Worm (Caenorhabditis elegans) whole organism, L4 larva: ENCODE data around the gene C53A5.16.

Experiments used
- F26F4.8 ChIP-seq: fragments of 200-800 bp; sonication (Bioruptor generic); conservative IDR thresholded peaks from 2 replicates; pipeline ENCODE4 v1.3.6; 2022; ENCODE audit warnings: missing genetic modification characterization, missing compliant biosample characterization
- R02D3.7 ChIP-seq: fragments of 150-350 bp; sonication (generic microtip); optimal IDR thresholded peaks from 3 replicates; lab custom pipeline; 2014; ENCODE audit warnings: missing biosample characterization, missing genetic modification characterization
- T26A8.4 ChIP-seq: fragments of 200-800 bp; sonication (Bioruptor generic); IDR thresholded peaks from 2 replicates; pipeline ENCODE4 v1.3.6; 2022; ENCODE audit warnings: missing genetic modification characterization, missing compliant biosample characterization
- Y75B8A.6 ChIP-seq: fragments of 200-800 bp; sonication (Bioruptor generic); IDR thresholded peaks from 2 replicates; pipeline ENCODE4 v1.3.6; 2022; ENCODE audit warnings: missing genetic modification reagents, missing genetic modification characterization, missing compliant biosample characterization
- aha-1 ChIP-seq: fragments of 150-350 bp; peaks from one replicate; lab custom pipeline; 2014; ENCODE audit warnings: missing biosample characterization, missing genetic modification characterization
- ceh-20 ChIP-seq: fragments of 200-800 bp; sonication (Bioruptor generic); IDR thresholded peaks from 2 replicates; pipeline ENCODE4 v1.3.6; 2022; ENCODE audit warnings: missing genetic modification reagents, missing genetic modification characterization, missing compliant biosample characterization
- ceh-32 ChIP-seq: sonication (generic microtip); optimal IDR thresholded peaks from 2 replicates; lab custom pipeline; 2016; ENCODE audit warnings: mild to moderate bottlenecking, missing genetic modification characterization, missing compliant biosample characterization; ENCODE audit not compliant: poor library complexity
- ceh-44 ChIP-seq: fragments of 200-800 bp; sonication (Bioruptor generic); IDR thresholded peaks from 2 replicates; pipeline ENCODE4 v1.3.6; 2022; ENCODE audit warnings: missing genetic modification reagents, missing genetic modification characterization, missing compliant biosample characterization
- ceh-62 ChIP-seq: sonication (generic microtip); optimal IDR thresholded peaks from 2 replicates; lab custom pipeline; 2017; ENCODE audit warnings: missing biosample characterization, missing genetic modification characterization
- ces-1 ChIP-seq: fragments of 150-350 bp; sonication (generic microtip); optimal IDR thresholded peaks from 4 replicates; lab custom pipeline; 2014; ENCODE audit warnings: missing biosample characterization, missing genetic modification reagents, missing genetic modification characterization
- ctbp-1 ChIP-seq: fragments of 200-800 bp; sonication (Bioruptor generic); IDR thresholded peaks from 2 replicates; pipeline ENCODE4 v1.3.6; 2022; ENCODE audit warnings: missing genetic modification reagents, missing genetic modification characterization, missing compliant biosample characterization
- daf-12 ChIP-seq: fragments of 150-350 bp; optimal IDR thresholded peaks from 2 replicates; lab custom pipeline; 2014; ENCODE audit warnings: missing biosample characterization, missing genetic modification reagents, missing genetic modification characterization
- daf-16 ChIP-seq, 3 experiments: sonication (generic microtip); optimal IDR thresholded peaks; 2 replicates each; lab custom pipeline; 2016 to 2017; ENCODE audit warnings: missing genetic modification characterization in 3 of 3, missing genetic modification reagents in 3 of 3, mild to moderate bottlenecking in 2 of 3, missing compliant biosample characterization in 2 of 3, missing biosample characterization in 1 of 3, moderate library complexity in 1 of 3
- daf-19 ChIP-seq: fragments of 200-800 bp; sonication (Bioruptor generic); conservative IDR thresholded peaks from 2 replicates; pipeline ENCODE4 v1.3.6; 2022; ENCODE audit warnings: missing genetic modification characterization, missing compliant biosample characterization
- dmd-8 ChIP-seq: fragments of 200-800 bp; sonication (Bioruptor generic); IDR thresholded peaks from 2 replicates; pipeline ENCODE4 v1.3.6; 2022; ENCODE audit warnings: missing genetic modification characterization, missing compliant biosample characterization
- dmd-9 ChIP-seq: fragments of 200-800 bp; sonication (Bioruptor generic); IDR thresholded peaks from 2 replicates; pipeline ENCODE4 v1.3.6; 2022; ENCODE audit warnings: missing genetic modification reagents, missing genetic modification characterization, missing compliant biosample characterization
- egl-27 ChIP-seq: sonication (generic microtip); optimal IDR thresholded peaks from 3 replicates; lab custom pipeline; 2017; ENCODE audit warnings: missing biosample characterization, missing genetic modification reagents, missing genetic modification characterization
- egl-43 ChIP-seq: fragments of 200-800 bp; sonication (Bioruptor generic); IDR thresholded peaks from 2 replicates; pipeline ENCODE4 v1.3.6; 2022; ENCODE audit warnings: missing genetic modification reagents, missing genetic modification characterization, missing compliant biosample characterization
- fkh-10 ChIP-seq: fragments of 150-350 bp; optimal IDR thresholded peaks from 2 replicates; lab custom pipeline; 2014; ENCODE audit warnings: missing biosample characterization, missing genetic modification reagents, missing genetic modification characterization
- fos-1 ChIP-seq: fragments of 150-350 bp; optimal IDR thresholded peaks from 2 replicates; lab custom pipeline; 2014; ENCODE audit warnings: missing biosample characterization, missing genetic modification characterization
- gei-8 ChIP-seq: fragments of 200-800 bp; sonication (Bioruptor generic); optimal IDR thresholded peaks from 2 replicates; lab custom pipeline; 2018; ENCODE audit warnings: mild to moderate bottlenecking, missing genetic modification characterization, missing compliant biosample characterization
- hif-1 ChIP-seq, 2 experiments: sonication (generic microtip); optimal IDR thresholded peaks; 2 replicates each; lab custom pipeline; 2016 to 2017; ENCODE audit warnings: missing compliant biosample characterization in 2 of 2, missing genetic modification characterization in 2 of 2, missing genetic modification reagents in 2 of 2, missing genotype in 2 of 2, mild to moderate bottlenecking in 1 of 2
- hmg-1.1 ChIP-seq: fragments of 200-800 bp; sonication (Bioruptor generic); IDR thresholded peaks from 2 replicates; pipeline ENCODE4 v1.3.6; 2022; ENCODE audit warnings: missing genetic modification reagents, missing genetic modification characterization, missing compliant biosample characterization
- lim-7 ChIP-seq: fragments of 200-800 bp; sonication (Bioruptor generic); IDR thresholded peaks from 2 replicates; pipeline ENCODE4 v1.3.6; 2022; ENCODE audit warnings: missing genetic modification characterization, missing compliant biosample characterization
- lin-1 ChIP-seq: fragments of 200-800 bp; sonication (Bioruptor generic); IDR thresholded peaks from 2 replicates; pipeline ENCODE4 v1.3.6; 2022; ENCODE audit warnings: missing genetic modification reagents, missing genetic modification characterization, missing compliant biosample characterization
- lin-13 ChIP-seq: fragments of 150-350 bp; optimal IDR thresholded peaks from 2 replicates; lab custom pipeline; 2014; ENCODE audit warnings: missing biosample characterization, missing genetic modification reagents, missing genetic modification characterization
- lin-29 ChIP-seq: fragments of 200-800 bp; sonication (Bioruptor generic); IDR thresholded peaks from 2 replicates; pipeline ENCODE4 v1.3.6; 2022; ENCODE audit warnings: missing genetic modification reagents, missing genetic modification characterization, missing compliant biosample characterization
- lir-3 ChIP-seq: sonication (generic microtip); optimal IDR thresholded peaks from 2 replicates; lab custom pipeline; 2016; ENCODE audit warnings: mild to moderate bottlenecking, missing genetic modification characterization, missing compliant biosample characterization
- mxl-2 ChIP-seq: fragments of 200-800 bp; sonication (Bioruptor generic); conservative IDR thresholded peaks from 2 replicates; pipeline ENCODE4 v1.3.6; 2022; ENCODE audit warnings: missing genetic modification reagents, missing genetic modification characterization, missing compliant biosample characterization
- nhr-28 ChIP-seq: fragments of 150-350 bp; optimal IDR thresholded peaks from 2 replicates; lab custom pipeline; 2014; ENCODE audit warnings: missing biosample characterization, missing genetic modification characterization
- nhr-6 ChIP-seq: fragments of 150-350 bp; optimal IDR thresholded peaks from 2 replicates; lab custom pipeline; 2014; ENCODE audit warnings: missing biosample characterization, missing genetic modification characterization
- nhr-76 ChIP-seq: fragments of 150-350 bp; optimal IDR thresholded peaks from 2 replicates; lab custom pipeline; 2014; ENCODE audit warnings: missing biosample characterization, missing genetic modification characterization
- nhr-77 ChIP-seq: fragments of 150-350 bp; optimal IDR thresholded peaks from 2 replicates; lab custom pipeline; 2014; ENCODE audit warnings: missing biosample characterization, missing genetic modification characterization
- php-3 ChIP-seq: fragments of 200-800 bp; sonication (Bioruptor generic); IDR thresholded peaks from 2 replicates; pipeline ENCODE4 v1.3.6; 2022; ENCODE audit warnings: missing genetic modification reagents, missing genetic modification characterization, missing compliant biosample characterization
- pqm-1 ChIP-seq: sonication (generic microtip); optimal IDR thresholded peaks from 2 replicates; lab custom pipeline; 2017; ENCODE audit warnings: missing biosample characterization, missing genetic modification characterization
- saeg-2 ChIP-seq: fragments of 200-800 bp; sonication (Bioruptor generic); IDR thresholded peaks from 2 replicates; pipeline ENCODE4 v1.3.6; 2022; ENCODE audit warnings: missing genetic modification reagents, missing genetic modification characterization, missing compliant biosample characterization
- spr-1 ChIP-seq: sonication (generic microtip); optimal IDR thresholded peaks from 2 replicates; lab custom pipeline; 2016; ENCODE audit warnings: mild to moderate bottlenecking, missing genetic modification characterization, missing compliant biosample characterization
- unc-130 ChIP-seq: sonication (generic microtip); optimal IDR thresholded peaks from 2 replicates; lab custom pipeline; 2016; ENCODE audit warnings: missing genetic modification reagents, missing genetic modification characterization, missing compliant biosample characterization
- vab-7 ChIP-seq: fragments of 200-800 bp; sonication (Bioruptor generic); IDR thresholded peaks from 2 replicates; pipeline ENCODE4 v1.3.6; 2022; ENCODE audit warnings: missing genetic modification reagents, missing genetic modification characterization, missing compliant biosample characterization
- zfp-2 ChIP-seq: sonication (generic microtip); optimal IDR thresholded peaks from 2 replicates; lab custom pipeline; 2016; ENCODE audit warnings: mild to moderate bottlenecking, missing genetic modification characterization, missing compliant biosample characterization
- zfp-3 ChIP-seq: fragments of 200-800 bp; sonication (Bioruptor generic); conservative IDR thresholded peaks from 2 replicates; pipeline ENCODE4 v1.3.6; 2022; ENCODE audit warnings: missing genetic modification reagents, missing genetic modification characterization, missing compliant biosample characterization
- zip-11 ChIP-seq: fragments of 200-800 bp; sonication (Bioruptor generic); IDR thresholded peaks from 2 replicates; pipeline ENCODE4 v1.3.6; 2022; ENCODE audit warnings: missing genetic modification characterization, missing compliant biosample characterization
- ztf-11 ChIP-seq: fragments of 150-350 bp; optimal IDR thresholded peaks from 2 replicates; lab custom pipeline; 2014; ENCODE audit warnings: missing biosample characterization, missing genetic modification characterization

Gene C53A5.16

ce11 chrV:14532374-14532773, 10.0 kb upstream of the C53A5.16 start:
- TF ChIP-seq ceh-32 (tag; lab: Kevin White, UChicago) = no peak
- TF ChIP-seq aha-1 (tag; lab: Kevin White, UChicago) = peak; percentile 70
- TF ChIP-seq, all 104 proteins: peak for 1

DNA sequence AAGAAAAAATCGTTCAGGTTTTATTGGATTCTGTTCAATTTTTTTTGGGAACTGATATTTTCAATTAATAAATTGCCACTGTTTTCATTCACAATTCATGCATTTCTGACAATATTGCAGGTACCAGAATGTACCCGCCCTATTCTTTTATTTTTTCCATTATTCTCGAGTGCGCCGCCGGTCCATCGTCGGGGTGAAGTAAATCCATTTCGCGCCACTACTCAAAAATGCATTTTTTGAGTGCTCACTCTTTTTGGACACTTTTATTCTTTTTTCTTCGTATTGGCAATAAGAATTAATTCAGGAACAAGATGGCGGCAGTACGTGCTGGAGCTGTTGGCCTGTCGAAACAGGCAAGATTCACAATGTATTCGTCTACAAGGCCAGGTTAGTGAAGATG, 8.4 kb upstream of the C53A5.16 start, which contains the start of gene kcnl-4:
TSS of gene kcnl-4 (plus strand) at position 301 of the 400 bp plus-strand sequence.
- TF ChIP-seq vab-7 (GFP tag; lab: Robert Waterston, UW) (no peak), spr-1 (tag; lab: Kevin White, UChicago) (no peak), dmd-8 (no peak), ceh-62 (tag; lab: Kevin White, UChicago) (no peak), mxl-2 (no peak), Y75B8A.6 (no peak), lin-13 (no peak)

- TF ChIP-seq ces-1 (GFP tag; lab: Kevin White, UChicago) (peak; percentile 53), daf-12 (tag; lab: Kevin White, UChicago) (no peak)
These were observed 4.8 kb upstream of the C53A5.16 start for ce11 chrV:14527210-14527609.

DNA sequence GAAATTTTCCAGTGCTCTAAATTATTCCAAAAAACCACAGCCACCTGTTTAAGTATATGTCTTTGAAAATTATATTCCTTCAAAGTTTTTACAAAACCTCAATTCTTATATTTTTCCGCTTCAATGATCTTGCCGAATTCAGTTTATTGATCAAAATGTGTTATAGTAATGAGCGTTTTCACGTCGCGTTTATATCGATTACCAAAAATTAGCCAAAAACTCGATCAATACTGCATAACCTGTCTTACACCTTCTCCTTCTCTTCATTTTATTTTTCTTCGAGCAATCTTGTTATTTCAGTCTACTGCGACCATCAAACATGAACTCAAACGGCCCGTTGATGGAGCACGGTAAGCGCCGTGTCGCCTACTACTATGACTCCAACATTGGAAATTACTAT, 2.7 kb upstream of the C53A5.16 start, which contains the start of gene hda-1:
TSS of gene hda-1 (plus strand) at position 301 of the 400 bp plus-strand sequence.
- TF ChIP-seq spr-1 (tag; lab: Kevin White, UChicago) (no peak), mxl-2 (no peak), lin-29 (no peak), F26F4.8 (GFP tag; lab: Robert Waterston, UW) (no peak), ctbp-1 (GFP tag; lab: Robert Waterston, UW) (no peak), lin-13 (no peak), daf-19 (GFP tag; lab: Robert Waterston, UW) (no peak), saeg-2 (GFP tag; lab: Robert Waterston, UW) (no peak), gei-8 (GFP tag; lab: Kevin White, UChicago) (no peak), egl-43 (no peak), zip-11 (no peak), dmd-8 (no peak), lim-7 (GFP tag; lab: Robert Waterston, UW) (no peak), nhr-28 (tag; lab: Kevin White, UChicago) (no peak), unc-130 (GFP tag; lab: Kevin White, UChicago) (no peak), zfp-3 (GFP tag; lab: Robert Waterston, UW) (no peak), fkh-10 (GFP tag; lab: Kevin White, UChicago) (no peak), daf-12 (tag; lab: Kevin White, UChicago) (no peak)

DNA sequence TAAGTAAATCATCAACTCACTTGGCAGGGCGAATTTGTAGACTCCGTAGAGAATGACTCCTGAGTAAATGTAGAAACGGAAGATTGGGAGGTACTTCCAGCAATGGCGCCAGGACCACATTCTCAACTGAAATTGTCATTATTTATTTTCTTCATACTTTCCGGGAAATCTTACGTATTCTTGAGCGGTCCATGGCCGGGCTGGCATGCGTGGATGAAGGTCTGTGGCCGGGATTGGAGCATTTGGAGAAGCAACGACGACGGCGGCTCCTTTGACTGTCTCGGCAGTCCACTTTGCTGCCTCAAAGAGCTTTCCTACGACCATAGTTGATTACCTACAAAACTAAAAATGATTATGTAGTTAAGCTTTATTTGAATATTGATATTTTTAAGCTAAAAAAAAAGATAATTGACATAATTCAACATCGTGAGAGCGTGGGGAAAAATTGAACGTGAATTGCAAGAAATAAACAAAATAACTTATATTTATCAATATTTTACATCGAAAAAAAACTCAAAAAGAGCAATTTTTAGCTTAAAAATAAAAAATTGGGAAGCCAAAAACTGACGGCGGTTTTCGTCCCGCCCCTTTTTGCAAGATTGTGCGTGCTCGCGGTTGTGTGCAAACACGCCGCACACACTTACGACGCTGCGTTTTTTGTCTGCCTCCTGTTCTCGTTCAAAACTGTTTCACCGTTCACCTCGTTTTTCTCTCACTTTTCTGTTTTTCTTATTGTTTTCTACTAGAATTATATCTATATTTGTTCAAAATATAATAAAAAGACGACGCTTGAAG, 1.6 kb upstream of the C53A5.16 start, which contains the start of gene ril-1:
TSS of gene ril-1 (minus strand) at position 342 of the 795 bp plus-strand sequence.
- peak; percentile 59 for TF ChIP-seq nhr-28 (tag; lab: Kevin White, UChicago)
- no peak for TF ChIP-seq php-3 (GFP tag; lab: Robert Waterston, UW)
- no peak for TF ChIP-seq fos-1 (tag; lab: Kevin White, UChicago)
- TF ChIP-seq lir-3 (tag; lab: Kevin White, UChicago) = no peak
- no peak for TF ChIP-seq nhr-76
- no peak for TF ChIP-seq ztf-11 (tag; lab: Kevin White, UChicago)
- TF ChIP-seq egl-27 (tag; lab: Kevin White, UChicago) = no peak
- TF ChIP-seq pqm-1 = no peak
- TF ChIP-seq dmd-9 (GFP tag; lab: Robert Waterston, UW) = no peak
- TF ChIP-seq ceh-20 = no peak
- peak in 1 of 2 experiments; percentile 28 for TF ChIP-seq hif-1 (tag; optimal IDR thresholded peaks at IDR 0.05; lab: Kevin White, UChicago)
- peak; percentile 45; the same call in 1 of the 2 replicates for TF ChIP-seq hmg-1.1 (GFP tag; lab: Robert Waterston, UW)
- TF ChIP-seq nhr-77 (tag; lab: Kevin White, UChicago) = peak; percentile 43
- TF ChIP-seq ceh-44 = no peak
- TF ChIP-seq nhr-6 (tag; lab: Kevin White, UChicago) = peak; percentile 89
- no peak for TF ChIP-seq R02D3.7 (tag; lab: Kevin White, UChicago)
- TF ChIP-seq zfp-2 (tag; lab: Kevin White, UChicago) = no peak
- TF ChIP-seq T26A8.4 (GFP tag; lab: Robert Waterston, UW) = no peak
- no peak for TF ChIP-seq daf-16 (GFP tag; optimal IDR thresholded peaks at IDR 0.05; lab: Kevin White, UChicago)
- TF ChIP-seq daf-16 (tag; optimal IDR thresholded peaks at IDR 0.05; lab: Kevin White, UChicago) = peak; percentile 40
- no peak for TF ChIP-seq lin-1
